Worm (Caenorhabditis elegans) whole organism, mixed stage, embryonic: ENCODE results near the gene rgs-7.

ENCODE experiments used
- blmp-1 ChIP-seq: fragments of 150-350 bp; optimal IDR thresholded peaks from 2 replicates; lab custom pipeline; 2014; ENCODE audit warnings: missing biosample characterization, missing genetic modification characterization
- ceh-83 ChIP-seq: fragments of 200-800 bp; sonication (Bioruptor generic); optimal IDR thresholded peaks from 2 replicates; lab custom pipeline; 2018; ENCODE audit warnings: mild to moderate bottlenecking, missing genetic modification characterization, missing compliant biosample characterization
- ces-1 ChIP-seq: fragments of 150-350 bp; optimal IDR thresholded peaks from 2 replicates; lab custom pipeline; 2014; ENCODE audit warnings: missing biosample characterization, missing genetic modification reagents, missing genetic modification characterization
- elt-1 ChIP-seq: sonication (generic microtip); optimal IDR thresholded peaks from 2 replicates; lab custom pipeline; 2017; ENCODE audit warnings: missing genetic modification characterization, mild to moderate bottlenecking, missing compliant biosample characterization, antibody characterized with exemption, moderate library complexity, borderline replicate concordance; ENCODE audit not compliant: insufficient read depth
- lin-13 ChIP-seq: fragments of 150-350 bp; optimal IDR thresholded peaks from 2 replicates; lab custom pipeline; 2014; ENCODE audit warnings: missing biosample characterization, missing genetic modification characterization
- nhr-2 ChIP-seq: fragments of 150-350 bp; optimal IDR thresholded peaks from 2 replicates; lab custom pipeline; 2014; ENCODE audit warnings: missing biosample characterization, missing genetic modification characterization
- nhr-237 ChIP-seq: fragments of 150-350 bp; optimal IDR thresholded peaks from 2 replicates; lab custom pipeline; 2014; ENCODE audit warnings: missing biosample characterization, missing genetic modification characterization
- nhr-28 ChIP-seq: fragments of 150-350 bp; optimal IDR thresholded peaks from 2 replicates; lab custom pipeline; 2014; ENCODE audit warnings: missing biosample characterization, missing genetic modification characterization
- nhr-76 ChIP-seq: sonication (generic microtip); optimal IDR thresholded peaks from 2 replicates; lab custom pipeline; 2017; ENCODE audit warnings: missing biosample characterization, missing genetic modification characterization
- pha-4 ChIP-seq: fragments of 150-350 bp; optimal IDR thresholded peaks from 2 replicates; lab custom pipeline; 2018; ENCODE audit warnings: missing biosample characterization, missing genetic modification reagents, missing genetic modification characterization
- sptf-1 ChIP-seq: sonication (generic microtip); optimal IDR thresholded peaks from 2 replicates; lab custom pipeline; 2017; ENCODE audit warnings: mild to moderate bottlenecking, missing genetic modification characterization, moderate library complexity, missing compliant biosample characterization
- unc-39 ChIP-seq: fragments of 150-350 bp; optimal IDR thresholded peaks from 2 replicates; lab custom pipeline; 2014; ENCODE audit warnings: missing biosample characterization, missing genetic modification characterization
- ztf-11 ChIP-seq: fragments of 150-350 bp; optimal IDR thresholded peaks from 2 replicates; lab custom pipeline; 2014; ENCODE audit warnings: missing biosample characterization, missing genetic modification characterization

DNA sequence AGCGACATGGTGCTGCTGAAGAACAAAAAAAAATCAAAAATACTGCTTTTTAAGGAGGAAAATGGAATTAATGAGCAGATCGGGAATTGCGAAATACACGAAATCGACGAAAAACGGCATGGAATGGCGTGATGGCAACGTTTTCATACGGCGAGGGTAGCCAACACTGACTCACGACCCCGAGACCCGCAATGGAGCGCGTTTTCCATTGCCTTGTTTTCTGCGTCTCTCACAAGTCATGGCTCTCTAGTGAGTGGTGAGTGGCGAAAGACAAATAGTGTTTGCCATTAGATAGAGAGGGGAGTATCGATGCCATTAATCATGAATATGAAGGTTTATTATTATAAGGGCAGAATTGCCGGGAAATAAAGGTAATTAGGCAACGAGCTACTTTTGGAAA, 63.4 kb downstream of the rgs-7 start, which contains the start of gene C18B2.4:
- TF ChIP-seq sptf-1 (tag; lab: Kevin White, UChicago) = no peak
- TF ChIP-seq ztf-11 (tag; lab: Kevin White, UChicago) = no peak
- TF ChIP-seq nhr-76 (tag; lab: Kevin White, UChicago) = no peak
- TF ChIP-seq unc-39 (tag; lab: Kevin White, UChicago) = no peak
- no peak for TF ChIP-seq blmp-1
- no peak for TF ChIP-seq nhr-28 (tag; lab: Kevin White, UChicago)
- peak; percentile 17 for TF ChIP-seq nhr-237 (tag; lab: Kevin White, UChicago)
- no peak for TF ChIP-seq elt-1 (tag; lab: Kevin White, UChicago)
- TF ChIP-seq lin-13 (tag; lab: Kevin White, UChicago) = no peak
- peak; percentile 28 for TF ChIP-seq pha-4 (tag; lab: Kevin White, UChicago)
- no peak for TF ChIP-seq nhr-2 (tag; lab: Kevin White, UChicago)
- TF ChIP-seq ceh-83 = no peak
- TF ChIP-seq ces-1 = peak; percentile 58
